Worm (Caenorhabditis elegans): ENCODE data around the gene znfx-1.

The znfx-1 gene

ce11 chrII:9237719-9238118 is 24.3 kb downstream of the znfx-1 start:
- TF ChIP-seq mdt-29 (GFP tag; IDR thresholded peaks at IDR 0.05), result no peak
- TF ChIP-seq nhr-28 (tag; optimal IDR thresholded peaks at IDR 0.05), result peak; percentile 1

DNA sequence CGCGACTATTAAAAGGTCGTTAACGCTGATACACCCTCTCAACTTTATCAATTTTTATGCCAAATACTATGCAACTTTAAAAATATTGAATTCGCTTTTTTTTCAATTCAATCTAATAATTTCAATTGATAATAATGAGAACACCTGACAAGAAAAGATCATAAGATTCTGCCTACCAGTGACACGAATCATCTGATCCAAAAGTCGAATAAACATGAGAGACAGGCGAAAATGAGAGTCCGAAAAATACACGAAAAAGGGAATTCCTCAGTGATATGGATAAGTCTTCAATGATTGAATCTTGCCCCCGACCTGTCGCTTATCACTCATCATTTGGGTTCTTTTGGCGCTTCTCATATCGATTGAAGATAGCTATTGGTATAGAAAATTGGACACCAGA is 28.2 kb downstream of the znfx-1 start:
- peak; percentile 16 for TF ChIP-seq nhr-28 (tag; optimal IDR thresholded peaks at IDR 0.05)
- no peak for TF ChIP-seq ceh-32 (tag; optimal IDR thresholded peaks at IDR 0.05; ENCODE audit: poor library complexity)
- TF ChIP-seq hlh-11 (tag; optimal IDR thresholded peaks at IDR 0.05), result peak; percentile 11
- peak; percentile 74 for TF ChIP-seq hlh-30 (tag; optimal IDR thresholded peaks at IDR 0.05; ENCODE audit: insufficient read depth)

DNA sequence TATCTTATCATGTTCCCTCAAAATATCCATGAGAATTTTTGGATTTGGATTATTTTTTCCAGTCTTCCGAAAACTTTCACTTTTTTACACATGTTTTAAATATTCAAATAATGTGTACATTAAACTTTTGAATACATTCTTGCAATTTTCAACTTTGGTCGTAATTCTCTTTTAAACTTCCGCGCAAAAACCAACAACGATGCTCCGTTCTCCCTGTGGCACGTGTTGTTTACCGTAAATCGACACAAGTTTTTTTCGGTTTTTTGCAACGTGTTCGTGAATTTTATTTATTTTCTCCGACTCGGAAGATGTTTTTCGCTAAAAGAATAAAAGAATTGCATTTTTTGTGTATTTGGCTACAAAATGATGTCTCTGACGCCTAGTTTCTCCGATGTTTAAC is 29.3 kb downstream of the znfx-1 start:
- TF ChIP-seq nhr-76 (tag; optimal IDR thresholded peaks at IDR 0.05) (no peak), ceh-62 (tag; optimal IDR thresholded peaks at IDR 0.05) (no peak), hlh-30 (tag; optimal IDR thresholded peaks at IDR 0.05; ENCODE audit: insufficient read depth) (peak; percentile 46), dpl-1 (GFP tag; optimal IDR thresholded peaks at IDR 0.05) (peak; percentile 93), hlh-11 (tag; optimal IDR thresholded peaks at IDR 0.05) (peak; percentile 25), unc-62 (GFP tag; optimal IDR thresholded peaks at IDR 0.05 in 1 of 2) (peak in 1 of 2 experiments; percentile 94), unc-62 (tag; optimal IDR thresholded peaks at IDR 0.05) (no peak), ceh-20 (GFP tag; IDR thresholded peaks at IDR 0.05) (no peak), rbr-2 (tag; optimal IDR thresholded peaks at IDR 0.05) (peak; percentile 8), nhr-102 (tag; optimal IDR thresholded peaks at IDR 0.05) (no peak), hif-1 (tag; optimal IDR thresholded peaks at IDR 0.05) (no peak), lin-13 (GFP tag; optimal IDR thresholded peaks at IDR 0.05) (no peak), nhr-42 (GFP tag; IDR thresholded peaks at IDR 0.05) (no peak), nhr-6 (tag; optimal IDR thresholded peaks at IDR 0.05) (peak; percentile 20), T20F7.1 (GFP tag; optimal IDR thresholded peaks at IDR 0.05) (peak; percentile 96), lsy-2 (tag; optimal IDR thresholded peaks at IDR 0.05) (peak in 1 of 2 experiments; percentile 77), F37D6.2 (tag; optimal IDR thresholded peaks at IDR 0.05) (no peak), lin-29 (GFP tag; IDR thresholded peaks at IDR 0.05) (no peak), dmd-9 (GFP tag; IDR thresholded peaks at IDR 0.05) (no peak), mep-1 (tag; optimal IDR thresholded peaks at IDR 0.05) (peak; percentile 61), pha-4 (GFP tag; IDR thresholded peaks at IDR 0.05) (no peak), pha-4 (tag; optimal IDR thresholded peaks at IDR 0.05) (peak; percentile 43), zip-2 (tag; optimal IDR thresholded peaks at IDR 0.05) (no peak), tag-97 (GFP tag; IDR thresholded peaks at IDR 0.05) (no peak), nhr-77 (tag; optimal IDR thresholded peaks at IDR 0.05) (peak; percentile 8), cey-2 (tag; optimal IDR thresholded peaks at IDR 0.05; ENCODE audit: borderline replicate concordance, insufficient read depth) (no peak), nhr-28 (tag; optimal IDR thresholded peaks at IDR 0.05) (peak; percentile 71), madf-5 (GFP tag; IDR thresholded peaks at IDR 0.05) (no peak), zip-11 (GFP tag; IDR thresholded peaks at IDR 0.05) (no peak), mxl-2 (GFP tag; conservative IDR thresholded peaks at IDR 0.05) (no peak), R02D3.7 (tag; optimal IDR thresholded peaks at IDR 0.05) (peak; percentile 75), php-3 (GFP tag; IDR thresholded peaks at IDR 0.05) (no peak), Y48G9A.11 (GFP tag; IDR thresholded peaks at IDR 0.05) (peak; percentile 98), unc-130 (GFP tag; optimal IDR thresholded peaks at IDR 0.05) (no peak), dve-1 (tag; optimal IDR thresholded peaks at IDR 0.05; ENCODE audit: insufficient read depth) (peak; percentile 44)

DNA sequence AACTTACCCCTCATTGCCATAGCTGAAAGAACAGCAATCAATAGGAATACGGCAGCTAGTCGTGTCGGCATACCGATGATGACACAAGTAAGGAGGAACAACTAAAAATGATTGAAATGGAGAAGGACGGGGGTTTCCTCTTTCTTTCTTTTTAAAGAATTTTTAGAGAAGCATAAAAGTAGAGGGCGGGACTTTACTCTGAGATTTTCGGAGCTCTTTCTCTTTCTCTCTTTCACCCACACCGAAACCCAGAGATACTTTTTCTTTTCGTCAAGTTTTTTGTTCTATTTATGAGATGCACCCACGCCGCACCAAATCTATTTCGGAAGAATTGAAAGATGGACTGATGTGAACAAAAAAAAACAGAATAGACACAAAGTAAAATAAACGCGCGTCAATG is 33.2 kb downstream of the znfx-1 start, which contains the start of gene T26C5.5:
Gene T26C5.5, minus strand, starts transcription at position 101 of the 400 bp plus-strand sequence.
- TF ChIP-seq aha-1 (tag) (peak; percentile 16), lin-15B (tag; optimal IDR thresholded peaks at IDR 0.05) (no peak), hif-1 (tag; optimal IDR thresholded peaks at IDR 0.05) (no peak)

Data from whole organism, L4 larva.